Worm (Caenorhabditis elegans): ENCODE measurements around the gene clip-1.

DNA sequence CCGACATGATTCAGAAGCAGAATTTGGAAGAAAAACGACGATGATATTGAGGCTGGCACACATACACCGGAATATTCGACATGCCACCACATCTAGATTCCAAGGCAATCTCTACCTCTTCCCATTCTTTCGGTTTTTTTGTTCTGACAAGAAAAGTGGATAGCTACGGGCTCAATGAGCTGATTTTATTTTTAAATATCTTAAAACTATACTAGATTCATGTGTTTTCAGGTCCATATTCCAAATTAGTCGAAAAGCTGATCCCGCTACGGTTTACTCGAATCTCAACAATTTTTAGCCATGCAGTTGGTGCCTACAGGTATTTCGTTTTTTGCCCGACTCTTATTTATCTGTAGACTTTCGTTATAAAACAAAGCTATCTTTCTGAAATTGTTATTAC is 26.2 kb downstream of the clip-1 start, which contains the start of gene dat-1:
- TF ChIP-seq egl-18 (GFP tag; IDR thresholded peaks at IDR 0.05), result no peak
- TF ChIP-seq B0019.2 (GFP tag; conservative IDR thresholded peaks at IDR 0.05), result no peak
- TF ChIP-seq hsf-1 (GFP tag; IDR thresholded peaks at IDR 0.05), result no peak
- no peak for TF ChIP-seq pha-4 (tag; optimal IDR thresholded peaks at IDR 0.05)
- no peak for TF ChIP-seq cebp-2 (GFP tag; IDR thresholded peaks at IDR 0.05)
- no peak for TF ChIP-seq B0035.1 (tag; optimal IDR thresholded peaks at IDR 0.05)
- no peak for TF ChIP-seq Y56A3A.18 (GFP tag; IDR thresholded peaks at IDR 0.05)
- no peak for TF ChIP-seq attf-5 (GFP tag; optimal IDR thresholded peaks at IDR 0.05)

Data from whole organism, young adult.